Fruit fly (Drosophila melanogaster) whole organism, embryonic: ENCODE measurements around the gene Cpr73D.
A peak's percentile ranks its signal among the peaks of the same experiment; 100 is the strongest.

Experiments used
- Adf1 ChIP-seq: fragments of 200-800 bp; sonication (Bioruptor generic); IDR thresholded peaks from 2 replicates; pipeline ENCODE4 v1.3.6; 2022; ENCODE audit warnings: missing biosample characterization, missing genetic modification characterization
- BEAF-32 ChIP-seq: fragments of 200-800 bp; sonication (Bioruptor generic); optimal IDR thresholded peaks from 3 replicates; lab custom pipeline; 2017; ENCODE audit warnings: missing biosample characterization, missing genetic modification characterization, mild to moderate bottlenecking, moderate library complexity, missing genetic modification reagents
- BtbVII ChIP-seq: fragments of 200-800 bp; sonication (Bioruptor generic); optimal IDR thresholded peaks from 3 replicates; lab custom pipeline; 2017; ENCODE audit warnings: missing biosample characterization, mild to moderate bottlenecking, missing genetic modification characterization
- CG13296 ChIP-seq: fragments of 200-800 bp; sonication (Bioruptor generic); optimal IDR thresholded peaks from 3 replicates; lab custom pipeline; 2018; ENCODE audit warnings: missing biosample characterization, mild to moderate bottlenecking, missing genetic modification characterization
- CG17568 ChIP-seq: fragments of 200-800 bp; sonication (Bioruptor generic); optimal IDR thresholded peaks from 2 replicates; lab custom pipeline; 2018; ENCODE audit warnings: missing biosample characterization, mild to moderate bottlenecking, missing genetic modification characterization, moderate library complexity
- CG17912 ChIP-seq: fragments of 200-800 bp; sonication (Bioruptor generic); optimal IDR thresholded peaks from 2 replicates; lab custom pipeline; 2018; ENCODE audit warnings: missing biosample characterization, mild to moderate bottlenecking, missing genetic modification characterization
- CG18619 ChIP-seq: fragments of 200-800 bp; sonication (Bioruptor generic); optimal IDR thresholded peaks from 3 replicates; lab custom pipeline; 2017; ENCODE audit warnings: missing biosample characterization, mild to moderate bottlenecking, missing genetic modification characterization
- CG2116 ChIP-seq: fragments of 200-800 bp; sonication (Bioruptor generic); optimal IDR thresholded peaks from 3 replicates; lab custom pipeline; 2018; ENCODE audit warnings: missing biosample characterization, mild to moderate bottlenecking, missing genetic modification characterization
- CG2120 ChIP-seq: fragments of 200-800 bp; sonication (Bioruptor generic); optimal IDR thresholded peaks from 3 replicates; lab custom pipeline; 2016; ENCODE audit warnings: missing biosample characterization, missing genetic modification characterization
- CG31365 ChIP-seq: fragments of 200-800 bp; sonication (Bioruptor generic); optimal IDR thresholded peaks from 2 replicates; lab custom pipeline; 2018; ENCODE audit warnings: missing biosample characterization, mild to moderate bottlenecking, missing genetic modification characterization
- CG32767 ChIP-seq: fragments of 200-800 bp; sonication (Bioruptor generic); IDR thresholded peaks from 2 replicates; pipeline ENCODE4 v1.3.6; 2022; ENCODE audit warnings: missing biosample characterization, missing genetic modification characterization
- CG34376 ChIP-seq: fragments of 200-800 bp; sonication (Bioruptor generic); optimal IDR thresholded peaks from 2 replicates; lab custom pipeline; 2018; ENCODE audit warnings: missing biosample characterization, mild to moderate bottlenecking, missing genetic modification characterization
- CG34422 ChIP-seq: fragments of 200-800 bp; sonication (Bioruptor generic); IDR thresholded peaks from 3 replicates; pipeline ENCODE4 v1.3.6; 2022; ENCODE audit warnings: missing biosample characterization, missing genetic modification characterization
- CG7987 ChIP-seq: fragments of 200-800 bp; sonication (Bioruptor generic); optimal IDR thresholded peaks from 2 replicates; lab custom pipeline; 2018; ENCODE audit warnings: missing biosample characterization, mild to moderate bottlenecking, missing genetic modification characterization, moderate library complexity
- CG8924 ChIP-seq: fragments of 200-800 bp; optimal IDR thresholded peaks from 3 replicates; lab custom pipeline; 2019; ENCODE audit warnings: missing biosample characterization, mild to moderate bottlenecking, missing genetic modification characterization, moderate library complexity
- CG9797 ChIP-seq: fragments of 200-800 bp; sonication (Bioruptor generic); optimal IDR thresholded peaks from 3 replicates; lab custom pipeline; 2018; ENCODE audit warnings: missing biosample characterization, mild to moderate bottlenecking, missing genetic modification characterization
- Dbx ChIP-seq: fragments of 200-800 bp; sonication (Bioruptor generic); IDR thresholded peaks from 3 replicates; pipeline ENCODE4 v1.3.6; 2022; ENCODE audit warnings: missing biosample characterization, missing genetic modification characterization
- Dip2 ChIP-seq: fragments of 200-800 bp; sonication (Bioruptor generic); IDR thresholded peaks from 2 replicates; pipeline ENCODE4 v1.3.6; 2022; ENCODE audit warnings: missing biosample characterization, missing genetic modification characterization
- H15 ChIP-seq: fragments of 200-800 bp; sonication (Bioruptor generic); IDR thresholded peaks from 3 replicates; pipeline ENCODE4 v1.3.6; 2022; ENCODE audit warnings: missing biosample characterization, missing genetic modification characterization
- HLH4C ChIP-seq: fragments of 200-800 bp; sonication (Bioruptor generic); IDR thresholded peaks from 3 replicates; pipeline ENCODE4 v1.3.6; 2022; ENCODE audit warnings: missing biosample characterization, missing genetic modification characterization; ENCODE audit not compliant: partially characterized antibody
- HmgD ChIP-seq: fragments of 200-800 bp; sonication (Bioruptor generic); optimal IDR thresholded peaks from 3 replicates; lab custom pipeline; 2016; ENCODE audit warnings: missing biosample characterization, missing genetic modification characterization
- HmgZ ChIP-seq: fragments of 200-800 bp; sonication (Bioruptor generic); optimal IDR thresholded peaks from 2 replicates; lab custom pipeline; 2018; ENCODE audit warnings: missing biosample characterization, mild to moderate bottlenecking, missing genetic modification characterization
- MESR4 ChIP-seq: fragments of 200-800 bp; sonication (Bioruptor generic); optimal IDR thresholded peaks from 2 replicates; lab custom pipeline; 2018; ENCODE audit warnings: missing biosample characterization, mild to moderate bottlenecking, missing genetic modification characterization, moderate library complexity
- Optix ChIP-seq: fragments of 200-800 bp; sonication (Bioruptor generic); IDR thresholded peaks from 3 replicates; pipeline ENCODE4 v1.3.6; 2022; ENCODE audit warnings: missing biosample characterization, missing genetic modification characterization
- Pdp1 ChIP-seq, 2 experiments: fragments of 200-800 bp; sonication (Bioruptor generic); optimal IDR thresholded peaks; 3 replicates each; lab custom pipeline; 2016; ENCODE audit warnings: missing biosample characterization in 2 of 2, missing genetic modification characterization in 2 of 2, mild to moderate bottlenecking in 1 of 2, moderate library complexity in 1 of 2
- Poxn ChIP-seq: fragments of 200-800 bp; sonication (Bioruptor generic); IDR thresholded peaks from 2 replicates; pipeline ENCODE4 v1.3.6; 2022; ENCODE audit warnings: missing biosample characterization, missing genetic modification characterization
- Side ChIP-seq: fragments of 200-800 bp; sonication (Bioruptor generic); optimal IDR thresholded peaks from 2 replicates; lab custom pipeline; 2016; ENCODE audit warnings: missing biosample characterization, missing genetic modification characterization
- Sin3A ChIP-seq: fragments of >200 bp; optimal IDR thresholded peaks from 2 replicates; lab custom pipeline; 2018
- Sry-δ ChIP-seq: fragments of 200-800 bp; sonication (Bioruptor generic); optimal IDR thresholded peaks from 2 replicates; lab custom pipeline; 2016; ENCODE audit warnings: missing biosample characterization, missing genetic modification characterization
- Stat92E ChIP-seq, 3 experiments: fragments of >200 bp in 2 of 3; fragments of 200-800 bp in 1 of 3; sonication (Bioruptor generic) in 1 of 3; optimal IDR thresholded peaks; 2 replicates each; lab custom pipeline; 2017 to 2019; ENCODE audit warnings: missing biosample characterization in 3 of 3, missing genetic modification characterization in 3 of 3, mild to moderate bottlenecking in 1 of 3, moderate library complexity in 1 of 3
- al ChIP-seq: fragments of 200-800 bp; sonication (Bioruptor generic); IDR thresholded peaks from 2 replicates; pipeline ENCODE4 v1.3.6; 2022; ENCODE audit warnings: missing biosample characterization, missing genetic modification characterization
- ato ChIP-seq: fragments of 200-800 bp; sonication (Bioruptor generic); IDR thresholded peaks from 2 replicates; pipeline ENCODE4 v1.3.6; 2022; ENCODE audit warnings: missing biosample characterization, missing genetic modification characterization; ENCODE audit not compliant: partially characterized antibody
- az2 ChIP-seq: fragments of 200-800 bp; sonication (Bioruptor generic); optimal IDR thresholded peaks from 3 replicates; lab custom pipeline; 2016; ENCODE audit warnings: missing biosample characterization, missing genetic modification characterization
- bab2 ChIP-seq: fragments of 200-800 bp; sonication (Bioruptor generic); optimal IDR thresholded peaks from 2 replicates; lab custom pipeline; 2016; ENCODE audit warnings: missing biosample characterization, missing genetic modification characterization
- dmrt11E ChIP-seq: fragments of 200-800 bp; sonication (Bioruptor generic); optimal IDR thresholded peaks from 3 replicates; lab custom pipeline; 2018; ENCODE audit warnings: missing biosample characterization, mild to moderate bottlenecking, missing genetic modification characterization, moderate library complexity
- dmrt99B ChIP-seq: fragments of 200-800 bp; sonication (Bioruptor generic); optimal IDR thresholded peaks from 2 replicates; lab custom pipeline; 2018; ENCODE audit warnings: missing biosample characterization, mild to moderate bottlenecking, missing genetic modification characterization, moderate library complexity
- eyg ChIP-seq: fragments of 200-800 bp; sonication (Bioruptor generic); optimal IDR thresholded peaks from 3 replicates; lab custom pipeline; 2016; ENCODE audit warnings: missing biosample characterization, missing genetic modification characterization
- fd102C ChIP-seq: fragments of 200-800 bp; sonication (Bioruptor generic); optimal IDR thresholded peaks from 2 replicates; lab custom pipeline; 2018; ENCODE audit warnings: missing biosample characterization, mild to moderate bottlenecking, missing genetic modification characterization, moderate library complexity
- fd96Cb ChIP-seq: fragments of 200-800 bp; sonication (Bioruptor generic); optimal IDR thresholded peaks from 2 replicates; lab custom pipeline; 2018; ENCODE audit warnings: missing biosample characterization, mild to moderate bottlenecking, missing genetic modification characterization, moderate library complexity
- fru ChIP-seq: fragments of >200 bp; optimal IDR thresholded peaks from 2 replicates; lab custom pipeline; 2017
- h ChIP-seq: fragments of >200 bp; optimal IDR thresholded peaks from 2 replicates; lab custom pipeline; 2017
- hb ChIP-seq: fragments of 200-800 bp; sonication (Bioruptor generic); IDR thresholded peaks from 3 replicates; pipeline ENCODE4 v1.3.6; 2022; ENCODE audit warnings: missing biosample characterization, missing genetic modification characterization; ENCODE audit not compliant: partially characterized antibody
- lmd ChIP-seq: fragments of 200-800 bp; sonication (Bioruptor generic); IDR thresholded peaks from 2 replicates; pipeline ENCODE4 v1.3.6; 2022; ENCODE audit warnings: missing biosample characterization, missing genetic modification characterization
- sim ChIP-seq: fragments of 200-800 bp; sonication (Bioruptor generic); IDR thresholded peaks from 2 replicates; pipeline ENCODE4 v1.3.6; 2022; ENCODE audit warnings: missing biosample characterization, missing genetic modification characterization
- sr ChIP-seq: fragments of 200-800 bp; sonication (Bioruptor generic); IDR thresholded peaks from 3 replicates; pipeline ENCODE4 v1.3.6; 2022; ENCODE audit warnings: missing biosample characterization, missing genetic modification characterization
- tna ChIP-seq: fragments of 200-800 bp; sonication (Bioruptor generic); IDR thresholded peaks from 2 replicates; pipeline ENCODE4 v1.3.6; 2022; ENCODE audit warnings: missing biosample characterization, missing genetic modification characterization; ENCODE audit not compliant: partially characterized antibody
- vnd ChIP-seq: fragments of 200-800 bp; sonication (Bioruptor generic); IDR thresholded peaks from 3 replicates; pipeline ENCODE4 v1.3.6; 2022; ENCODE audit warnings: missing biosample characterization, missing genetic modification characterization; ENCODE audit not compliant: partially characterized antibody
- wor ChIP-seq: fragments of 200-800 bp; sonication (Bioruptor generic); IDR thresholded peaks from 2 replicates; pipeline ENCODE4 v1.3.6; 2022; ENCODE audit warnings: missing biosample characterization, missing genetic modification characterization
- yki ChIP-seq: fragments of >200 bp; optimal IDR thresholded peaks from 3 replicates; lab custom pipeline; 2018

The Cpr73D gene

DNA sequence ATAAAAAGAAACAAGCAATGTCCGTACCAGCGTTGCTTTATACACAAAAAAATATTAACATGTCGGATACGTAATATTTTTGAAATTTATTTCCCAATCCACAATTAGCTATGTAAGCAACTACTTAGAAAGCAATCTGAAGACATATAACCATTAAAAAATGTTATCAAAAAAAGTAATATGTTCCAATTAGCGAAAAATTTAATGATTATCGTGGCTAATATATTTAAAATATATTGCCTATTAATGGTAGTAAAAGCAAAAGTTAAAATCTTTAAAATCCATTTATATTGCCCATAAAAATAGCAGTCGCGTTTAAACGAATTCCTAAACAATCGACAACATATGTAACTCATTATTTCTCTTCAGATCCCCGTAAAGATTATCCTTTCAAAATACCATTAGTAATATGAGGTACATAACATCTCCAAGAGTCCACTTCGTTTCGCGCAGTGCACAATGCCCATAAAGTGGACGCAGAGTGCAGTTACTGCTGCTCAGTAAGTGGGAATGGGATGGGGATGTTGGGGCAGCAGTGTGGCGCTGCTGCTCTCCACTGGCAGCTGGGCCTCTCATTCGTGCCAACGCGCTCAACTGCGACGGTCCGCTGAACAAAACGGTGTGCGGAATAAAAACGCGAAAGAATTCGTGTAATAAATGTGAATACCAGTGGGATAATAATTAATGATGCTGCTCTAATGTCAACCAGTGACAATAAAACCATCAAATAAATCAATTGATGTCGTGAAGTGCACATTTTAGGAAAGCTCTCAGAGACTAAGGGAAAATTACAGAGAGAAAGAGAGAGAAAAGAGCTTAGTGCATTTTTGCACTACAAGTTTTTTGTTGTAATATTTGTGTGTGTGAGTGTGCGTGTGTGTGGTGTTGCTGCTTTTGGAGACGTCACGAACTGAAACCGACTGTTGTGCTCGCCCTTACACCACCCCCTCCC is 28.8 kb upstream of the Cpr73D start (continued):
- TF ChIP-seq bab2 (no peak), CG9797 (GFP tag; lab: Kevin White, UChicago) (no peak), Sry-δ (GFP tag; lab: Kevin White, UChicago) (peak; percentile 7), lmd (GFP tag; lab: Robert Waterston, UW) (peak; percentile 27; the same call in 1 of the 2 replicates), CG18619 (peak; percentile 66), dmrt11E (tag; lab: Kevin White, UChicago) (no peak), CG8924 (tag; lab: Kevin White, UChicago) (peak; percentile 58), Poxn (no peak), h (lab: Kevin White, UChicago) (no peak), fd102C (no peak), Dbx (GFP tag; lab: Robert Waterston, UW) (peak; percentile 46; the same call in 1 of the 3 replicates), fru (lab: Kevin White, UChicago) (no peak), HLH4C (GFP tag; lab: Robert Waterston, UW) (no peak), eyg (GFP tag; lab: Kevin White, UChicago) (no peak), Optix (GFP tag; lab: Robert Waterston, UW) (no peak), Side (GFP tag; lab: Kevin White, UChicago) (no peak), hb (GFP tag; lab: Robert Waterston, UW) (no peak), H15 (GFP tag; lab: Robert Waterston, UW) (no peak), HmgZ (peak; percentile 7), sim (GFP tag; lab: Robert Waterston, UW) (no peak), yki (lab: Kevin White, UChicago) (no peak), CG34376 (GFP tag; lab: Kevin White, UChicago) (peak; percentile 2), MESR4 (GFP tag; lab: Kevin White, UChicago) (no peak), Pdp1 (GFP tag; optimal IDR thresholded peaks at IDR 0.05; lab: Kevin White, UChicago) (peak; percentile 28 to 46), BEAF-32 (GFP tag; lab: Kevin White, UChicago) (no peak), Stat92E (GFP tag; optimal IDR thresholded peaks at IDR 0.05; lab: Kevin White, UChicago) (no peak), az2 (GFP tag; lab: Kevin White, UChicago) (peak; percentile 52), ato (GFP tag; lab: Robert Waterston, UW) (no peak), Dip2 (GFP tag; lab: Robert Waterston, UW) (no peak), CG2120 (peak; percentile 43), wor (GFP tag; lab: Robert Waterston, UW) (no peak), BtbVII (GFP tag; lab: Kevin White, UChicago) (peak; percentile 21), HmgD (no peak), tna (no peak), CG17912 (peak; percentile 4), sr (GFP tag; lab: Robert Waterston, UW) (0 out of 3 replicates have a peak, but pooled peaks have one; percentile 22), CG2116 (GFP tag; lab: Kevin White, UChicago) (peak; percentile 9), al (peak; percentile 49; the same call in 1 of the 2 replicates), Adf1 (GFP tag; lab: Robert Waterston, UW) (peak; percentile 10; the same call in 1 of the 2 replicates), Sin3A (no peak), dmrt99B (peak; percentile 73), CG17568 (GFP tag; lab: Kevin White, UChicago) (no peak), fd96Cb (tag; lab: Kevin White, UChicago) (peak; percentile 54), vnd (no peak), CG31365 (tag; lab: Kevin White, UChicago) (no peak), CG32767 (GFP tag; lab: Robert Waterston, UW) (no peak), CG7987 (GFP tag; lab: Kevin White, UChicago) (no peak), CG34422 (no peak; the same call in 1 of the 3 replicates), CG13296 (GFP tag; lab: Kevin White, UChicago) (peak; percentile 35)
